Fruit fly (Drosophila melanogaster): ENCODE measurements around the gene Cad96Ca.

dm6 chr3R:25215997-25216396 lies 7.9 kb upstream of the Cad96Ca start, which contains the start of gene CG31106:
- no peak for TF ChIP-seq psq (optimal IDR thresholded peaks at IDR 0.05)
- TF ChIP-seq insv (optimal IDR thresholded peaks at IDR 0.05) = no peak

Measured in Kc167 (cell line).